Worm (Caenorhabditis elegans) whole organism, young adult: ENCODE data around the gene Y75B8A.13.

Experiments used
- ama-1 ChIP-seq, 3 experiments: fragments of 150-350 bp in 1 of 3; sonication (generic microtip) in 2 of 3; optimal IDR thresholded peaks; 2 replicates each; lab custom pipeline; 2014 to 2018; ENCODE audit warnings: missing biosample characterization in 2 of 3, missing genetic modification characterization in 2 of 3, missing genetic modification reagents in 2 of 3
- atf-7 ChIP-seq: sonication (generic microtip); optimal IDR thresholded peaks from 2 replicates; lab custom pipeline; 2017; ENCODE audit warnings: mild to moderate bottlenecking, missing genetic modification characterization, missing compliant biosample characterization
- him-1 ChIP-seq: sonication (generic microtip); optimal IDR thresholded peaks from 2 replicates; lab custom pipeline; 2016; ENCODE audit warnings: missing genotype, missing genetic modification reagents, missing genetic modification characterization, missing compliant biosample characterization
- unc-62 ChIP-seq: fragments of 150-350 bp; optimal IDR thresholded peaks from 2 replicates; lab custom pipeline; 2014; ENCODE audit warnings: missing biosample characterization, missing genetic modification reagents, missing genetic modification characterization
- ztf-26 ChIP-seq: sonication (generic microtip); optimal IDR thresholded peaks from 2 replicates; lab custom pipeline; 2017; ENCODE audit warnings: missing genetic modification characterization, missing compliant biosample characterization

ce11 chrIII:12186111-12186510 is 29.4 kb downstream of the Y75B8A.13 start, which contains the start of gene lury-1:
- TF ChIP-seq atf-7 (tag; lab: Kevin White, UChicago) (no peak), ztf-26 (no peak), unc-62 (no peak), him-1 (tag; lab: Kevin White, UChicago) (no peak), ama-1 (optimal IDR thresholded peaks at IDR 0.05; lab: Kevin White, UChicago) (no peak), ama-1 (GFP tag; optimal IDR thresholded peaks at IDR 0.05; lab: Kevin White, UChicago) (no peak)
